Worm (Caenorhabditis elegans): Measurements from ENCODE around the gene arrd-8.

arrd-8 gene

DNA sequence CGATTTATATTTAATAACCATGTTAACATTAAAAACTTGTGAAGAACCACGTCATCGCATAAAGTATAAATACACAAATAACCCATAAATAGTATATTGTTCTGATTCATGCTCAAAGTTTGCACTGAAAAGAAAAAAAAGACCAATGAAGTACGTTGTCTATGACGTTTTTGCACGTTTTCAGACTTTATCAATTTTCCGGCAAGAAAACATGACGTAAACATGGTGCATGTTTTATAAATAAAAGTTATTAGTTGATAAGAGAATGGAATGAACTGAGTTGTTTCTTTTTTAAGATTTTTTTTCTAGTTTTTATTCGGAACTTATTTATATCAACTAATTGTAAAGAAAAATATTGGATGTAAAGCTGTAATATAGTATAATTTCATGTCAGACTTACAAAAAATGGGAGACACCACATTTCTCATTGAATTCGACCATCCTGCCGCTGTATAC lies at the start of gene arrd-8:
arrd-8 (plus strand) TSS at position 406 of the 456 bp plus-strand sequence.
- TF ChIP-seq lin-13 (GFP tag; optimal IDR thresholded peaks at IDR 0.05), result no peak
- no peak for TF ChIP-seq elt-1 (tag; optimal IDR thresholded peaks at IDR 0.05)
- no peak for TF ChIP-seq peb-1 (tag; optimal IDR thresholded peaks at IDR 0.05)
- TF ChIP-seq unc-62 (GFP tag; optimal IDR thresholded peaks at IDR 0.05), result no peak
- TF ChIP-seq gmeb-1 (tag; optimal IDR thresholded peaks at IDR 0.05), result peak; percentile 4
- peak; percentile 85 for TF ChIP-seq fos-1 (tag; optimal IDR thresholded peaks at IDR 0.05)
- TF ChIP-seq lin-39 (tag; optimal IDR thresholded peaks at IDR 0.05), result no peak
- no peak for TF ChIP-seq mbf-1 (tag; optimal IDR thresholded peaks at IDR 0.05)
- no peak for TF ChIP-seq crh-2 (tag; optimal IDR thresholded peaks at IDR 0.05)
- TF ChIP-seq R02D3.7 (tag; optimal IDR thresholded peaks at IDR 0.05), result no peak
- TF ChIP-seq nhr-10 (tag; optimal IDR thresholded peaks at IDR 0.05), result no peak
- no peak for TF ChIP-seq nhr-21 (tag; optimal IDR thresholded peaks at IDR 0.05)
- TF ChIP-seq sma-9 (GFP tag; optimal IDR thresholded peaks at IDR 0.05), result peak; percentile 57
- no peak for TF ChIP-seq sma-9 (tag; optimal IDR thresholded peaks at IDR 0.05)

- TF ChIP-seq peb-1 (tag; optimal IDR thresholded peaks at IDR 0.05) (no peak), lsy-2 (tag; optimal IDR thresholded peaks at IDR 0.05) (peak; percentile 38 to 80), unc-55 (GFP tag; optimal IDR thresholded peaks at IDR 0.05) (peak; percentile 16)
These were observed 41.5 kb upstream of the arrd-8 start, which contains the start of gene Y17G7B.12 for ce11 chrII:12023315-12023878. TSS of gene Y17G7B.12 (plus strand) at chrII:12023861.

- TF ChIP-seq lin-11 (tag; optimal IDR thresholded peaks at IDR 0.05) (no peak), sem-4 (tag; optimal IDR thresholded peaks at IDR 0.05) (no peak), ceh-16 (tag; optimal IDR thresholded peaks at IDR 0.05) (no peak), blmp-1 (tag; optimal IDR thresholded peaks at IDR 0.05; ENCODE audit: insufficient read depth) (no peak), elt-3 (tag; optimal IDR thresholded peaks at IDR 0.05) (no peak), ceh-82 (tag; optimal IDR thresholded peaks at IDR 0.05) (no peak), nhr-12 (tag; optimal IDR thresholded peaks at IDR 0.05) (no peak), egl-27 (tag; optimal IDR thresholded peaks at IDR 0.05) (no peak), peb-1 (tag; optimal IDR thresholded peaks at IDR 0.05) (no peak), sma-3 (GFP tag; optimal IDR thresholded peaks at IDR 0.05) (no peak), gmeb-1 (tag; optimal IDR thresholded peaks at IDR 0.05) (peak; percentile 22), nhr-11 (tag; optimal IDR thresholded peaks at IDR 0.05) (no peak), ztf-4 (tag; optimal IDR thresholded peaks at IDR 0.05) (no peak), ZK546.5 (tag; optimal IDR thresholded peaks at IDR 0.05) (no peak), nhr-25 (tag; optimal IDR thresholded peaks at IDR 0.05) (no peak), nhr-77 (tag; optimal IDR thresholded peaks at IDR 0.05) (no peak), mbf-1 (tag; optimal IDR thresholded peaks at IDR 0.05) (no peak), fos-1 (tag; optimal IDR thresholded peaks at IDR 0.05) (peak; percentile 98), unc-55 (GFP tag; optimal IDR thresholded peaks at IDR 0.05) (no peak), nhr-23 (tag; optimal IDR thresholded peaks at IDR 0.05) (no peak), mdl-1 (tag; optimal IDR thresholded peaks at IDR 0.05) (no peak), crh-2 (tag; optimal IDR thresholded peaks at IDR 0.05) (peak; percentile 69), skn-1 (tag; optimal IDR thresholded peaks at IDR 0.05) (no peak), nhr-237 (tag; optimal IDR thresholded peaks at IDR 0.05) (no peak), Y55F3AM.14 (GFP tag; optimal IDR thresholded peaks at IDR 0.05) (no peak)
These were observed 37.1 kb upstream of the arrd-8 start, which contains the start of gene Y17G7B.8 for ce11 chrII:12027697-12028245. TSS of gene Y17G7B.8 (minus strand) at chrII:12027747.

ce11 chrII:12028707-12029106 lies 36.2 kb upstream of the arrd-8 start:
- TF ChIP-seq gmeb-1 (tag; optimal IDR thresholded peaks at IDR 0.05), result no peak

ce11 chrII:12036075-12036474 lies 28.8 kb upstream of the arrd-8 start:
- TF ChIP-seq lin-39 (tag; optimal IDR thresholded peaks at IDR 0.05) (no peak), gmeb-1 (tag; optimal IDR thresholded peaks at IDR 0.05) (no peak), snpc-4 (tag; optimal IDR thresholded peaks at IDR 0.05) (no peak)
